Fruit fly (Drosophila melanogaster): ENCODE data around the gene REPTOR.

The REPTOR gene

dm6 chr3R:24572540-24573043 lies 10.1 kb downstream of the REPTOR start (continued):
- peak; percentile 99 for TF ChIP-seq NFAT (GFP tag; IDR thresholded peaks at IDR 0.05)
- TF ChIP-seq CG11456 (GFP tag; IDR thresholded peaks at IDR 0.05): peak; percentile 98
- TF ChIP-seq sd (tag; optimal IDR thresholded peaks at IDR 0.05): peak; percentile 89
- peak; percentile 95 for TF ChIP-seq CG31224 (GFP tag; IDR thresholded peaks at IDR 0.05)
- TF ChIP-seq CG1602 (GFP tag; optimal IDR thresholded peaks at IDR 0.05): peak; percentile 94
- peak; percentile 95 for TF ChIP-seq CG1233 (GFP tag; optimal IDR thresholded peaks at IDR 0.05)
- peak; percentile 99 for TF ChIP-seq lab (GFP tag; optimal IDR thresholded peaks at IDR 0.05)
- peak; percentile 89 for TF ChIP-seq slou (GFP tag; optimal IDR thresholded peaks at IDR 0.05)
- no peak for TF ChIP-seq stwl (tag; optimal IDR thresholded peaks at IDR 0.05)
- peak; percentile 99 for TF ChIP-seq otp (GFP tag; IDR thresholded peaks at IDR 0.05)
- peak; percentile 88 for TF ChIP-seq disco-r (GFP tag; optimal IDR thresholded peaks at IDR 0.05)
- TF ChIP-seq tin (GFP tag; optimal IDR thresholded peaks at IDR 0.05): peak; percentile 97
- 0 out of 3 replicates have a peak, but pooled peaks have one; percentile 8 for TF ChIP-seq CG34224 (GFP tag; IDR thresholded peaks at IDR 0.05; ENCODE audit: partially characterized antibody)
- peak; percentile 95 for TF ChIP-seq CG14667 (GFP tag; IDR thresholded peaks at IDR 0.05)
- no peak for TF ChIP-seq CG6791 (GFP tag; IDR thresholded peaks at IDR 0.05; ENCODE audit: partially characterized antibody)
- no peak for TF ChIP-seq fru (optimal IDR thresholded peaks at IDR 0.05)
- peak; percentile 92 for TF ChIP-seq crc (GFP tag; optimal IDR thresholded peaks at IDR 0.05)
- no peak for TF ChIP-seq cad (GFP tag; optimal IDR thresholded peaks at IDR 0.05)
- TF ChIP-seq CG11398 (GFP tag; optimal IDR thresholded peaks at IDR 0.05): peak; percentile 94
- TF ChIP-seq schlank (tag; optimal IDR thresholded peaks at IDR 0.05): peak; percentile 94
- peak; percentile 95 for TF ChIP-seq chn (GFP tag; optimal IDR thresholded peaks at IDR 0.05)
- TF ChIP-seq gcm (GFP tag; optimal IDR thresholded peaks at IDR 0.05): peak; percentile 97
- peak; percentile 92 for TF ChIP-seq pum (GFP tag; optimal IDR thresholded peaks at IDR 0.05)
- TF ChIP-seq gfzf (GFP tag; optimal IDR thresholded peaks at IDR 0.05): peak; percentile 14
- TF ChIP-seq Lhr (GFP tag; optimal IDR thresholded peaks at IDR 0.05): peak; percentile 86
- TF ChIP-seq Six4 (GFP tag; optimal IDR thresholded peaks at IDR 0.05): peak; percentile 96
- no peak for TF ChIP-seq pita (GFP tag; optimal IDR thresholded peaks at IDR 0.05)
- peak; percentile 99 for TF ChIP-seq CG6765 (GFP tag; optimal IDR thresholded peaks at IDR 0.05)
- TF ChIP-seq Poxn (GFP tag; IDR thresholded peaks at IDR 0.05): peak; percentile 92
- TF ChIP-seq slp2 (GFP tag; optimal IDR thresholded peaks at IDR 0.05): peak; percentile 93
- peak; percentile 98 for TF ChIP-seq ase (GFP tag; IDR thresholded peaks at IDR 0.05)
- TF ChIP-seq Awh (GFP tag; IDR thresholded peaks at IDR 0.05): peak; percentile 99
- peak; percentile 97 for TF ChIP-seq pho (GFP tag; optimal IDR thresholded peaks at IDR 0.05)
- peak; percentile 94 for TF ChIP-seq aop (GFP tag; IDR thresholded peaks at IDR 0.05)
- TF ChIP-seq eyg (GFP tag; optimal IDR thresholded peaks at IDR 0.05): peak; percentile 67
- TF ChIP-seq CG12155 (GFP tag; optimal IDR thresholded peaks at IDR 0.05): peak; percentile 95
- TF ChIP-seq fd3F (GFP tag; optimal IDR thresholded peaks at IDR 0.05): peak; percentile 96
- TF ChIP-seq CG17829 (tag; optimal IDR thresholded peaks at IDR 0.05): peak; percentile 98
- peak; percentile 97 for TF ChIP-seq CG17385 (GFP tag; optimal IDR thresholded peaks at IDR 0.05)
- TF ChIP-seq CG7963 (GFP tag; IDR thresholded peaks at IDR 0.05; ENCODE audit: partially characterized antibody): no peak
- peak; percentile 99 for TF ChIP-seq so (GFP tag; IDR thresholded peaks at IDR 0.05)
- TF ChIP-seq CG8388 (GFP tag; optimal IDR thresholded peaks at IDR 0.05): peak; percentile 96
- peak; percentile 91 for TF ChIP-seq Bdp1 (GFP tag; optimal IDR thresholded peaks at IDR 0.05)
- peak; percentile 97; the same call in 1 of the 3 replicates for TF ChIP-seq CG3726 (GFP tag; IDR thresholded peaks at IDR 0.05)
- peak; percentile 99 for TF ChIP-seq Rfx (GFP tag; IDR thresholded peaks at IDR 0.05)
- TF ChIP-seq Max (GFP tag; optimal IDR thresholded peaks at IDR 0.05): peak; percentile 97
- TF ChIP-seq h (optimal IDR thresholded peaks at IDR 0.05): no peak
- TF ChIP-seq CG11723 (GFP tag; optimal IDR thresholded peaks at IDR 0.05): peak; percentile 95
- TF ChIP-seq CoRest (tag; optimal IDR thresholded peaks at IDR 0.05): peak; percentile 97
- TF ChIP-seq CG4854 (GFP tag; optimal IDR thresholded peaks at IDR 0.05): peak; percentile 96
- peak; percentile 95 for TF ChIP-seq CG1024 (GFP tag; IDR thresholded peaks at IDR 0.05)
- peak; percentile 92 for TF ChIP-seq tio (GFP tag; optimal IDR thresholded peaks at IDR 0.05)
